Fruit fly (Drosophila melanogaster) whole organism, embryonic: ENCODE data around the gene CG33281.

Experiments
- ATbp ChIP-seq: fragments of 200-800 bp; sonication (Bioruptor generic); optimal IDR thresholded peaks from 2 replicates; lab custom pipeline; 2017; ENCODE audit warnings: missing biosample characterization, mild to moderate bottlenecking, missing genetic modification characterization, missing genetic modification reagents
- BtbVII ChIP-seq: fragments of 200-800 bp; sonication (Bioruptor generic); optimal IDR thresholded peaks from 3 replicates; lab custom pipeline; 2017; ENCODE audit warnings: missing biosample characterization, mild to moderate bottlenecking, missing genetic modification characterization
- Bteb2 ChIP-seq: fragments of 200-800 bp; sonication (Bioruptor generic); optimal IDR thresholded peaks from 2 replicates; lab custom pipeline; 2016; ENCODE audit warnings: missing biosample characterization, missing genetic modification characterization
- CG10543 ChIP-seq: fragments of 200-800 bp; sonication (Bioruptor generic); optimal IDR thresholded peaks from 3 replicates; lab custom pipeline; 2017; ENCODE audit warnings: missing biosample characterization, mild to moderate bottlenecking, missing genetic modification characterization, moderate library complexity
- CG10959 ChIP-seq: fragments of 200-800 bp; sonication (Bioruptor generic); IDR thresholded peaks from 2 replicates; pipeline ENCODE4 v1.3.6; 2022; ENCODE audit warnings: missing biosample characterization, missing genetic modification characterization
- CG11560 ChIP-seq: fragments of 200-800 bp; sonication (Bioruptor generic); IDR thresholded peaks from 3 replicates; pipeline ENCODE4 v1.3.6; 2022; ENCODE audit warnings: missing biosample characterization, missing genetic modification characterization
- CG13123 ChIP-seq: fragments of 200-800 bp; sonication (Bioruptor generic); optimal IDR thresholded peaks from 2 replicates; lab custom pipeline; 2016; ENCODE audit warnings: missing biosample characterization, missing genetic modification characterization
- CG15479 ChIP-seq: fragments of 200-800 bp; sonication (Bioruptor generic); optimal IDR thresholded peaks from 3 replicates; lab custom pipeline; 2019; ENCODE audit warnings: missing biosample characterization, mild to moderate bottlenecking, missing genetic modification characterization, moderate library complexity
- CG17328 ChIP-seq: fragments of 200-800 bp; sonication (Bioruptor generic); IDR thresholded peaks from 2 replicates; pipeline ENCODE4 v1.3.6; 2022; ENCODE audit warnings: missing biosample characterization, missing genetic modification characterization
- CG17359 ChIP-seq: fragments of 200-800 bp; sonication (Bioruptor generic); optimal IDR thresholded peaks from 3 replicates; lab custom pipeline; 2018; ENCODE audit warnings: missing biosample characterization, mild to moderate bottlenecking, missing genetic modification characterization, moderate library complexity
- CG1832 ChIP-seq: fragments of 200-800 bp; sonication (Bioruptor generic); optimal IDR thresholded peaks from 2 replicates; lab custom pipeline; 2017; ENCODE audit warnings: missing biosample characterization, mild to moderate bottlenecking, missing genetic modification characterization, inconsistent platforms
- CG18599 ChIP-seq: fragments of 200-800 bp; sonication (Bioruptor generic); optimal IDR thresholded peaks from 3 replicates; lab custom pipeline; 2017; ENCODE audit warnings: missing biosample characterization, missing genetic modification characterization, mild to moderate bottlenecking, moderate library complexity, missing genetic modification reagents
- CG18764 ChIP-seq: fragments of 200-800 bp; sonication (Bioruptor generic); optimal IDR thresholded peaks from 3 replicates; lab custom pipeline; 2016; ENCODE audit warnings: missing biosample characterization, missing genetic modification characterization
- CG2712 ChIP-seq: fragments of 200-800 bp; optimal IDR thresholded peaks from 3 replicates; lab custom pipeline; 2019; ENCODE audit warnings: missing biosample characterization, mild to moderate bottlenecking, missing genetic modification characterization, moderate library complexity
- CG31224 ChIP-seq: fragments of 200-800 bp; sonication (Bioruptor generic); IDR thresholded peaks from 2 replicates; pipeline ENCODE4 v1.3.6; 2022; ENCODE audit warnings: missing biosample characterization, missing genetic modification characterization
- CG3407 ChIP-seq: fragments of 200-800 bp; sonication (Bioruptor generic); optimal IDR thresholded peaks from 2 replicates; lab custom pipeline; 2018; ENCODE audit warnings: missing biosample characterization, mild to moderate bottlenecking, missing genetic modification characterization
- CG4730 ChIP-seq: fragments of 200-800 bp; sonication (Bioruptor generic); IDR thresholded peaks from 2 replicates; pipeline ENCODE4 v1.3.6; 2022; ENCODE audit warnings: missing biosample characterization, missing genetic modification characterization
- CG9215 ChIP-seq: fragments of 200-800 bp; sonication (Bioruptor generic); IDR thresholded peaks from 2 replicates; pipeline ENCODE4 v1.3.6; 2022; ENCODE audit warnings: missing biosample characterization, missing genetic modification characterization
- CG9609 ChIP-seq: fragments of 200-800 bp; sonication (Bioruptor generic); optimal IDR thresholded peaks from 3 replicates; lab custom pipeline; 2016; ENCODE audit warnings: missing biosample characterization, missing genetic modification characterization
- CkIIα-i1 ChIP-seq: fragments of 200-800 bp; sonication (Bioruptor generic); IDR thresholded peaks from 2 replicates; pipeline ENCODE4 v1.3.6; 2022; ENCODE audit warnings: missing biosample characterization, missing genetic modification characterization
- CoRest ChIP-seq: fragments of 200-800 bp; sonication (Bioruptor generic); optimal IDR thresholded peaks from 3 replicates; lab custom pipeline; 2018; ENCODE audit warnings: missing biosample characterization, mild to moderate bottlenecking, missing genetic modification characterization, moderate library complexity
- Dll ChIP-seq: fragments of 200-800 bp; sonication (Bioruptor generic); IDR thresholded peaks from 4 replicates; pipeline ENCODE4 v1.3.6; 2022; ENCODE audit warnings: missing biosample characterization, missing genetic modification characterization; ENCODE audit not compliant: partially characterized antibody
- Doc3 ChIP-seq: fragments of 200-800 bp; sonication (Bioruptor generic); IDR thresholded peaks from 3 replicates; pipeline ENCODE4 v1.3.6; 2022; ENCODE audit warnings: missing biosample characterization, missing genetic modification characterization; ENCODE audit not compliant: partially characterized antibody
- E2f1 ChIP-seq: fragments of 200-800 bp; sonication (Bioruptor generic); IDR thresholded peaks from 2 replicates; pipeline ENCODE4 v1.3.6; 2022; ENCODE audit warnings: missing biosample characterization, missing genetic modification characterization
- Ets65A ChIP-seq: fragments of 200-800 bp; sonication (Bioruptor generic); peaks from one replicate; lab custom pipeline; 2016; ENCODE audit warnings: missing biosample characterization, missing genetic modification characterization
- HLH3B ChIP-seq: fragments of 200-800 bp; sonication (Bioruptor generic); IDR thresholded peaks from 2 replicates; pipeline ENCODE4 v1.3.6; 2022; ENCODE audit warnings: missing biosample characterization, missing genetic modification characterization
- Hmr ChIP-seq: fragments of 200-800 bp; sonication (Bioruptor generic); optimal IDR thresholded peaks from 3 replicates; lab custom pipeline; 2017; ENCODE audit warnings: mild to moderate bottlenecking, missing biosample characterization, missing genetic modification reagents, missing genetic modification characterization
- Kr ChIP-seq: fragments of 200-800 bp; sonication (Bioruptor generic); optimal IDR thresholded peaks from 2 replicates; lab custom pipeline; 2017; ENCODE audit warnings: missing biosample characterization, mild to moderate bottlenecking, missing genetic modification characterization
- Lpt ChIP-seq: fragments of >200 bp; optimal IDR thresholded peaks from 2 replicates; lab custom pipeline; 2018; ENCODE audit warnings: missing biosample characterization, missing genetic modification characterization
- Side ChIP-seq: fragments of 200-800 bp; sonication (Bioruptor generic); optimal IDR thresholded peaks from 2 replicates; lab custom pipeline; 2016; ENCODE audit warnings: missing biosample characterization, missing genetic modification characterization
- Six4 ChIP-seq: fragments of 200-800 bp; sonication (Bioruptor generic); optimal IDR thresholded peaks from 2 replicates; lab custom pipeline; 2016; ENCODE audit warnings: missing biosample characterization, missing genetic modification characterization
- ase ChIP-seq: fragments of 200-800 bp; sonication (Bioruptor generic); IDR thresholded peaks from 3 replicates; pipeline ENCODE4 v1.3.6; 2022; ENCODE audit warnings: missing biosample characterization, missing genetic modification characterization
- chm ChIP-seq: fragments of 200-800 bp; sonication (Bioruptor generic); IDR thresholded peaks from 2 replicates; pipeline ENCODE4 v1.3.6; 2022; ENCODE audit warnings: missing biosample characterization, missing genetic modification characterization
- chn ChIP-seq: fragments of 200-800 bp; sonication (Bioruptor generic); optimal IDR thresholded peaks from 2 replicates; lab custom pipeline; 2016; ENCODE audit warnings: missing biosample characterization, missing genetic modification characterization
- dati ChIP-seq: fragments of 200-800 bp; sonication (Bioruptor generic); IDR thresholded peaks from 2 replicates; pipeline ENCODE4 v1.3.6; 2022; ENCODE audit warnings: missing biosample characterization, missing genetic modification characterization
- dysf ChIP-seq: fragments of 200-800 bp; sonication (Bioruptor generic); IDR thresholded peaks from 3 replicates; pipeline ENCODE4 v1.3.6; 2022; ENCODE audit warnings: missing biosample characterization, missing genetic modification characterization
- fu2 ChIP-seq: fragments of 200-800 bp; sonication (Bioruptor generic); optimal IDR thresholded peaks from 2 replicates; lab custom pipeline; 2016; ENCODE audit warnings: missing biosample characterization, missing genetic modification characterization
- hb ChIP-seq: fragments of 200-800 bp; sonication (Bioruptor generic); IDR thresholded peaks from 3 replicates; pipeline ENCODE4 v1.3.6; 2022; ENCODE audit warnings: missing biosample characterization, missing genetic modification characterization; ENCODE audit not compliant: partially characterized antibody
- klu ChIP-seq: fragments of 200-800 bp; sonication (Bioruptor generic); IDR thresholded peaks from 2 replicates; pipeline ENCODE4 v1.3.6; 2022; ENCODE audit warnings: missing biosample characterization, missing genetic modification characterization
- lmd ChIP-seq: fragments of 200-800 bp; sonication (Bioruptor generic); IDR thresholded peaks from 2 replicates; pipeline ENCODE4 v1.3.6; 2022; ENCODE audit warnings: missing biosample characterization, missing genetic modification characterization
- maf-S ChIP-seq: fragments of 200-800 bp; sonication (Bioruptor generic); optimal IDR thresholded peaks from 2 replicates; lab custom pipeline; 2016; ENCODE audit warnings: missing biosample characterization, missing genetic modification characterization
- nerfin-1 ChIP-seq: fragments of 200-800 bp; sonication (Bioruptor generic); optimal IDR thresholded peaks from 3 replicates; lab custom pipeline; 2019; ENCODE audit warnings: missing biosample characterization, mild to moderate bottlenecking, missing genetic modification characterization, moderate library complexity
- org-1 ChIP-seq: fragments of 200-800 bp; sonication (Bioruptor generic); optimal IDR thresholded peaks from 2 replicates; lab custom pipeline; 2017; ENCODE audit warnings: missing biosample characterization, missing genetic modification characterization
- pnt ChIP-seq: fragments of 200-800 bp; sonication (Bioruptor generic); optimal IDR thresholded peaks from 3 replicates; lab custom pipeline; 2016; ENCODE audit warnings: missing biosample characterization, missing genetic modification characterization
- pros ChIP-seq: fragments of 200-800 bp; sonication (Bioruptor generic); optimal IDR thresholded peaks from 3 replicates; lab custom pipeline; 2019; ENCODE audit warnings: missing biosample characterization, mild to moderate bottlenecking, missing genetic modification characterization, moderate library complexity
- sens-2 ChIP-seq: fragments of 200-800 bp; sonication (Bioruptor generic); IDR thresholded peaks from 2 replicates; pipeline ENCODE4 v1.3.6; 2022; ENCODE audit warnings: missing biosample characterization, missing genetic modification characterization
- slbo ChIP-seq: fragments of 200-800 bp; sonication (Bioruptor generic); IDR thresholded peaks from 2 replicates; pipeline ENCODE4 v1.3.6; 2022; ENCODE audit warnings: missing biosample characterization, missing genetic modification characterization
- slou ChIP-seq: fragments of 200-800 bp; sonication (Bioruptor generic); optimal IDR thresholded peaks from 3 replicates; lab custom pipeline; 2016; ENCODE audit warnings: missing biosample characterization, missing genetic modification characterization
- tll ChIP-seq, 2 experiments: fragments of 200-800 bp in 1 of 2; fragments of >200 bp in 1 of 2; sonication (Bioruptor generic) in 1 of 2; optimal IDR thresholded peaks; 2 replicates each; lab custom pipeline; 2017 to 2019; ENCODE audit warnings: missing biosample characterization in 2 of 2, missing genetic modification characterization in 2 of 2, mild to moderate bottlenecking in 1 of 2, moderate library complexity in 1 of 2
- zen ChIP-seq: fragments of 200-800 bp; sonication (Bioruptor generic); optimal IDR thresholded peaks from 3 replicates; lab custom pipeline; 2018; ENCODE audit warnings: missing biosample characterization, mild to moderate bottlenecking, missing genetic modification characterization, moderate library complexity

Gene CG33281

DNA sequence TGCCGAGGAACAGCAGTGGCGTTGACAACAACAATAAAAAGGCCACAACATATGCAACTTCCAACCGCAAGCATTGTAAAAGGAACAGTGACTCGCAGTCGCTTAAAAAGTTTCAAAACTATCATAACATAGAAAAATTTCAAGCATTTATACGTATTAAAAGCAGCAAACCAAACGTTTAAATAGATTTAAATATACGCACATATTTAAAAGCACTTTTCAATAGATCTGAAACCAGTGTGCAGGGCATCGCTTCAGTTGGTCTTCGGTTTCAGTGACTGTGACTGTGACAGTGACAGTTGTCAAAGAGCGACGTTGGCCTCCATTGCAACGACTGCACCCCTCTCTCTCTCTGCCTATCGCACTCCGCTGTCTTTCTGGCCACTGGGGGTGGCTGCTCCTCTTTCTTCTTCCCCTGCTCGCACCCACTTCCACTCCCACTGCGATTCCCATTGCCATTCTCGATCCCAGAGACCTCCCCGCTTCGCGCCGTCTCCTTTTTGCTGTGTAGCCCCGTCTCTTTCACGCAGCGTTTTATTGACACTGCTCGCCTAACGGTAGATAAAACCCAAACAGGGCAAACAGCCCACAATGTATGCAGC is 24.2 kb downstream of the CG33281 start (continued):
- TF ChIP-seq slou (GFP tag; lab: Kevin White, UChicago) (no peak), chm (GFP tag; lab: Robert Waterston, UW) (peak; percentile 87), CG17328 (GFP tag; lab: Robert Waterston, UW) (peak; percentile 92), pnt (peak; percentile 42), CG3407 (GFP tag; lab: Kevin White, UChicago) (peak; percentile 86), CG18764 (peak; percentile 53), tll (GFP tag; optimal IDR thresholded peaks at IDR 0.05; lab: Kevin White, UChicago) (no peak), slbo (GFP tag; lab: Robert Waterston, UW) (peak; percentile 64), E2f1 (GFP tag; lab: Robert Waterston, UW) (peak; percentile 89), zen (peak; percentile 48), nerfin-1 (peak; percentile 78), Hmr (GFP tag; lab: Kevin White, UChicago) (peak; percentile 41), HLH3B (GFP tag; lab: Robert Waterston, UW) (peak; percentile 93), maf-S (GFP tag; lab: Kevin White, UChicago) (peak; percentile 13), Lpt (GFP tag; lab: Kevin White, UChicago) (no peak), Kr (no peak), BtbVII (GFP tag; lab: Kevin White, UChicago) (peak; percentile 33), Ets65A (GFP tag; lab: Kevin White, UChicago) (peak; percentile 82), Six4 (peak; percentile 69), dati (GFP tag; lab: Robert Waterston, UW) (peak; percentile 71), CG11560 (tag; lab: Robert Waterston, UW) (no peak), CG17359 (peak; percentile 93), Dll (GFP tag; lab: Robert Waterston, UW) (0 out of 4 replicates have a peak, but pooled peaks have one; percentile 27), pros (GFP tag; lab: Kevin White, UChicago) (no peak), sens-2 (GFP tag; lab: Robert Waterston, UW) (peak; percentile 91), CG2712 (tag; lab: Kevin White, UChicago) (peak; percentile 91), CoRest (tag; lab: Kevin White, UChicago) (peak; percentile 59), hb (GFP tag; lab: Robert Waterston, UW) (peak; percentile 55; the same call in 2 of the 3 replicates), CkIIα-i1 (GFP tag; lab: Robert Waterston, UW) (no peak), dysf (GFP tag; lab: Robert Waterston, UW) (peak; percentile 86), klu (GFP tag; lab: Robert Waterston, UW) (peak; percentile 23; the same call in 1 of the 2 replicates), CG9609 (GFP tag; lab: Kevin White, UChicago) (peak; percentile 29), chn (GFP tag; lab: Kevin White, UChicago) (peak; percentile 76), CG4730 (GFP tag; lab: Robert Waterston, UW) (peak; percentile 81), CG9215 (peak; percentile 29; the same call in 1 of the 2 replicates), CG31224 (GFP tag; lab: Robert Waterston, UW) (0 out of 2 replicates have a peak, but pooled peaks have one; percentile 13), Bteb2 (no peak), CG10959 (GFP tag; lab: Robert Waterston, UW) (peak; percentile 72), ase (GFP tag; lab: Robert Waterston, UW) (peak; percentile 95), ATbp (GFP tag; lab: Kevin White, UChicago) (peak; percentile 92), org-1 (peak; percentile 73), CG18599 (GFP tag; lab: Kevin White, UChicago) (peak; percentile 51), CG10543 (GFP tag; lab: Kevin White, UChicago) (no peak), CG13123 (no peak), Doc3 (no peak), Side (GFP tag; lab: Kevin White, UChicago) (peak; percentile 21), fu2 (peak; percentile 12), lmd (GFP tag; lab: Robert Waterston, UW) (peak; percentile 81), CG1832 (peak; percentile 25), CG15479 (no peak)
